Worm (Caenorhabditis elegans): ENCODE measurements around the gene F01D5.5.

The F01D5.5 gene

ce11 chrII:14002200-14002599 is at the start of gene F01D5.5:
F01D5.5 (minus strand) TSS chrII:14002300.
- TF ChIP-seq elt-2 (tag; optimal IDR thresholded peaks at IDR 0.05) (peak; percentile 55), egl-27 (tag; optimal IDR thresholded peaks at IDR 0.05) (no peak)

- TF ChIP-seq sox-4 (tag; optimal IDR thresholded peaks at IDR 0.05) (no peak), ztf-11 (tag; optimal IDR thresholded peaks at IDR 0.05) (no peak), pqm-1 (tag; optimal IDR thresholded peaks at IDR 0.05) (no peak), efl-1 (optimal IDR thresholded peaks at IDR 0.05) (no peak), efl-1 (GFP tag; optimal IDR thresholded peaks at IDR 0.05 in 1 of 2) (peak in 1 of 2 experiments; percentile 77), F16B12.6 (tag; optimal IDR thresholded peaks at IDR 0.05) (no peak), snu-23 (GFP tag; optimal IDR thresholded peaks at IDR 0.05) (no peak), Y116A8C.19 (tag; optimal IDR thresholded peaks at IDR 0.05; ENCODE audit: borderline replicate concordance) (no peak), C04F5.9 (tag; optimal IDR thresholded peaks at IDR 0.05) (no peak), elt-2 (tag; optimal IDR thresholded peaks at IDR 0.05) (peak; percentile 54), lin-35 (GFP tag; optimal IDR thresholded peaks at IDR 0.05) (peak in 1 of 2 experiments; percentile 6), lin-39 (tag; optimal IDR thresholded peaks at IDR 0.05) (no peak), ceh-8 (GFP tag; optimal IDR thresholded peaks at IDR 0.05) (no peak), ces-1 (GFP tag; optimal IDR thresholded peaks at IDR 0.05) (no peak), mef-2 (tag; optimal IDR thresholded peaks at IDR 0.05) (no peak), fkh-8 (tag; optimal IDR thresholded peaks at IDR 0.05) (no peak), egl-13 (tag; optimal IDR thresholded peaks at IDR 0.05) (no peak), lin-14 (GFP tag; optimal IDR thresholded peaks at IDR 0.05) (peak; percentile 17), mep-1 (tag; optimal IDR thresholded peaks at IDR 0.05) (no peak), nhr-11 (tag; optimal IDR thresholded peaks at IDR 0.05) (no peak), zip-4 (GFP tag; optimal IDR thresholded peaks at IDR 0.05) (no peak), nhr-71 (tag; optimal IDR thresholded peaks at IDR 0.05) (no peak), jun-1 (tag; optimal IDR thresholded peaks at IDR 0.05) (no peak), elt-3 (tag; optimal IDR thresholded peaks at IDR 0.05) (peak in 2 of 6 experiments; percentile 12 to 26), nhr-85 (tag) (peak; percentile 63), nhr-12 (tag; optimal IDR thresholded peaks at IDR 0.05) (no peak), nhr-77 (tag; optimal IDR thresholded peaks at IDR 0.05) (peak; percentile 38), nhr-90 (tag; optimal IDR thresholded peaks at IDR 0.05; ENCODE audit: poor library complexity) (no peak), lin-13 (GFP tag; optimal IDR thresholded peaks at IDR 0.05) (peak; percentile 5), snpc-4 (tag; optimal IDR thresholded peaks at IDR 0.05) (peak; percentile 52), ceh-90 (tag; optimal IDR thresholded peaks at IDR 0.05) (no peak), mdl-1 (tag; optimal IDR thresholded peaks at IDR 0.05) (peak in 1 of 2 experiments; percentile 24), grh-1 (GFP tag; IDR thresholded peaks at IDR 0.05) (no peak), egl-27 (tag; optimal IDR thresholded peaks at IDR 0.05) (no peak), blmp-1 (tag; optimal IDR thresholded peaks at IDR 0.05) (peak; percentile 56), sup-37 (GFP tag; optimal IDR thresholded peaks at IDR 0.05) (no peak), vab-15 (tag; optimal IDR thresholded peaks at IDR 0.05) (no peak), ceh-88 (GFP tag; IDR thresholded peaks at IDR 0.05) (no peak), dsc-1 (tag; optimal IDR thresholded peaks at IDR 0.05) (no peak), sptf-1 (tag; optimal IDR thresholded peaks at IDR 0.05) (no peak), xbp-1 (tag; optimal IDR thresholded peaks at IDR 0.05) (no peak), irx-1 (tag; optimal IDR thresholded peaks at IDR 0.05) (no peak)
Observed at ce11 chrII:14051474-14051934, 49.4 kb upstream of the F01D5.5 start.

- TF ChIP-seq nhr-76 (tag; optimal IDR thresholded peaks at IDR 0.05) (no peak), C16A3.4 (tag; optimal IDR thresholded peaks at IDR 0.05) (peak; percentile 32), unc-98 (GFP tag; IDR thresholded peaks at IDR 0.05) (no peak), unc-86 (tag; optimal IDR thresholded peaks at IDR 0.05) (no peak), sptf-1 (tag; optimal IDR thresholded peaks at IDR 0.05) (no peak), jun-1 (tag; optimal IDR thresholded peaks at IDR 0.05) (peak; percentile 75), unc-62 (GFP tag; optimal IDR thresholded peaks at IDR 0.05) (no peak), grh-1 (GFP tag; IDR thresholded peaks at IDR 0.05) (peak; percentile 41; the same call in 1 of the 2 replicates), nhr-84 (tag; optimal IDR thresholded peaks at IDR 0.05) (no peak), ztf-11 (tag; optimal IDR thresholded peaks at IDR 0.05) (peak in 1 of 2 experiments; percentile 4), isw-1 (GFP tag; IDR thresholded peaks at IDR 0.05) (no peak), aly-2 (tag; optimal IDR thresholded peaks at IDR 0.05) (no peak), irx-1 (tag; optimal IDR thresholded peaks at IDR 0.05) (peak; percentile 44), swsn-7 (tag; optimal IDR thresholded peaks at IDR 0.05) (peak; percentile 60), elt-2 (tag; optimal IDR thresholded peaks at IDR 0.05) (no peak), nhr-237 (tag; optimal IDR thresholded peaks at IDR 0.05) (peak; percentile 33), ceh-82 (tag; optimal IDR thresholded peaks at IDR 0.05) (peak in 1 of 3 experiments; percentile 15)
Observed at ce11 chrII:14050506-14050905, 48.4 kb upstream of the F01D5.5 start.

Measured in whole organism, L1 larva.